Worm (Caenorhabditis elegans) whole organism, L3 larva: ENCODE measurements around the gene ceh-48.

Experiments
- ZK546.5 ChIP-seq: sonication (generic microtip); optimal IDR thresholded peaks from 2 replicates; lab custom pipeline; 2017; ENCODE audit warnings: missing biosample characterization, missing genetic modification characterization
- ama-1 ChIP-seq: fragments of 150-350 bp; optimal IDR thresholded peaks from 2 replicates; lab custom pipeline; 2018
- lin-39 ChIP-seq: fragments of 150-350 bp; optimal IDR thresholded peaks from 2 replicates; lab custom pipeline; 2018; ENCODE audit warnings: missing biosample characterization, missing genetic modification reagents, missing genetic modification characterization
- mdl-1 ChIP-seq: fragments of 150-350 bp; optimal IDR thresholded peaks from 2 replicates; lab custom pipeline; 2014; ENCODE audit warnings: missing biosample characterization, missing genetic modification characterization

- TF ChIP-seq ZK546.5 (tag; lab: Kevin White, UChicago), result no peak
- TF ChIP-seq mdl-1 (tag; lab: Kevin White, UChicago), result no peak
- TF ChIP-seq ama-1 (lab: Kevin White, UChicago), result no peak
- no peak for TF ChIP-seq lin-39 (tag; lab: Kevin White, UChicago)
Measured at ce11 chrIV:6832194-6832593, 20.3 kb downstream of the ceh-48 start.
